Fruit fly (Drosophila melanogaster): ENCODE measurements around the gene Nepl17.
A peak's percentile ranks its signal among the peaks of the same experiment; 100 is the strongest.

DNA sequence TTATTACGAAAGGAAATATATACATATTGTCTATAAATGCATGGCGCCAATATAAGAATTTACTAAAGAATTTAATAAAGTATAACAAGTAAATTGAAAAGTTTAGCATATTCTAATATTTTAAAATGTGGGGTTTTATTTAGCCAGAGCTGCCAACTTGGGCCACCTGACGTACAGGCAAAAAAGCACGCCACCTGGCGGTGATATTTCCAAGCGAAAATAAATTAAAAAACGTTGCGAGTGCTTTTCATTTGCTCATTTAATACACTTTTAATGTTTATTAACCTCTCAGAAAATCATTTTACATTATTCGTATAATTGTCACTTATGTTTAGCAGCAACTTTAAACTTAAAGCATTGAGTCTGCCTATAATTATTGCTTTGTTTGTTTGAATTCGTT lies 2.3 kb upstream of the Nepl17 start:
- TF ChIP-seq cnc (optimal IDR thresholded peaks at IDR 0.05) (no peak), kay (GFP tag; ENCODE audit: borderline replicate concordance) (peak; percentile 56), Clk (GFP tag; optimal IDR thresholded peaks at IDR 0.05) (no peak), toe (GFP tag; optimal IDR thresholded peaks at IDR 0.05) (no peak), tj (GFP tag; optimal IDR thresholded peaks at IDR 0.05) (no peak), CG14711 (tag; optimal IDR thresholded peaks at IDR 0.05) (no peak), CG11617 (GFP tag; optimal IDR thresholded peaks at IDR 0.05) (no peak), CG5204 (GFP tag; optimal IDR thresholded peaks at IDR 0.05) (no peak), cic (GFP tag; optimal IDR thresholded peaks at IDR 0.05) (no peak), Crg-1 (GFP tag; optimal IDR thresholded peaks at IDR 0.05) (no peak), pad (GFP tag; optimal IDR thresholded peaks at IDR 0.05) (no peak)

Measured in whole organism, adult.